In the genomic region with DNA sequence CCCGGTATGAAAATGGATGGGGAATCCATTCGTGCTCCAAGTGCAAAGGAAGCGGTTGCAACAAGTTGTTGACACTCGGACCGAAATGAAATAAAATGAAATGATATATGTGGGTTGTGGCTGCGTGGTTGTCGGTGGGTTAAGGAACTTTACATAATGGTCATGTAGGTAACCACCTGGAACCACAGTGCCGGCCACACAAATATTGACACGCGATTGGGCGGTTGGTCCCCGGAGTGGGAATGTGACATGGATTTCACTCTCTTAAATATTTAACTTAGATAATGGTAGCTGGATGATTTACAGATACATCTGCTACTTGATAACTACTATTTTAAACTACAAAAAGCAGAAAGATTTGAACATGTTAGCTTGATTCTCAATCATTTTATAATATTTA, we compare ENCODE assay signal across 4 fruit fly cellular contexts.
TF ChIP-seq lines count a peak whose summit lies in the region.

No protein-coding gene starts in this region.

- no peak for TF ChIP-seq CTCF in whole organism, embryonic (GFP tag; optimal IDR thresholded peaks at IDR 0.05; lab: Kevin White, UChicago)

TF ChIP-seq in whole organism, embryonic, 481 proteins besides CTCF, POLR2A, EP300 and RAD21 (continues in another document):
- no peak for TF ChIP-seq bcd (GFP tag; optimal IDR thresholded peaks at IDR 0.05; lab: Kevin White, UChicago)
- TF ChIP-seq unpg (GFP tag; optimal IDR thresholded peaks at IDR 0.05; lab: Kevin White, UChicago) = peak; percentile 34
- no peak for TF ChIP-seq ash1 (GFP tag; optimal IDR thresholded peaks at IDR 0.05; lab: Kevin White, UChicago)
- TF ChIP-seq CG12219 (GFP tag; optimal IDR thresholded peaks at IDR 0.05; lab: Kevin White, UChicago) = peak; percentile 43
- no peak for TF ChIP-seq CG17328 (GFP tag; IDR thresholded peaks at IDR 0.05; lab: Robert Waterston, UW)
- TF ChIP-seq CG10654 (GFP tag; optimal IDR thresholded peaks at IDR 0.05; lab: Kevin White, UChicago) = no peak
- TF ChIP-seq B-H1 (GFP tag; IDR thresholded peaks at IDR 0.05; lab: Robert Waterston, UW) = no peak
- no peak for TF ChIP-seq CG12769 (tag; optimal IDR thresholded peaks at IDR 0.05; lab: Kevin White, UChicago)
- no peak for TF ChIP-seq da (GFP tag; optimal IDR thresholded peaks at IDR 0.05; lab: Kevin White, UChicago)
- no peak for TF ChIP-seq so (GFP tag; IDR thresholded peaks at IDR 0.05; lab: Robert Waterston, UW)
- TF ChIP-seq Atf3 (GFP tag; optimal IDR thresholded peaks at IDR 0.05; lab: Kevin White, UChicago) = peak; percentile 8
- no peak for TF ChIP-seq wdn (GFP tag; IDR thresholded peaks at IDR 0.05; lab: Robert Waterston, UW)
- TF ChIP-seq run (tag; optimal IDR thresholded peaks at IDR 0.05; lab: Kevin White, UChicago) = no peak
- TF ChIP-seq CG13624 (GFP tag; optimal IDR thresholded peaks at IDR 0.05; lab: Kevin White, UChicago) = no peak
- no peak for TF ChIP-seq Lpt (GFP tag; optimal IDR thresholded peaks at IDR 0.05; lab: Kevin White, UChicago)
- no peak for TF ChIP-seq pum (GFP tag; optimal IDR thresholded peaks at IDR 0.05; lab: Kevin White, UChicago)
- peak; percentile 65 for TF ChIP-seq MTF-1 (GFP tag; optimal IDR thresholded peaks at IDR 0.05; lab: Kevin White, UChicago; ENCODE audit: borderline replicate concordance)
- no peak for TF ChIP-seq nerfin-2 (GFP tag; IDR thresholded peaks at IDR 0.05; lab: Robert Waterston, UW; ENCODE audit: partially characterized antibody)
- no peak for TF ChIP-seq Abd-B (GFP tag; optimal IDR thresholded peaks at IDR 0.05; lab: Kevin White, UChicago)
- no peak for TF ChIP-seq shn (GFP tag; optimal IDR thresholded peaks at IDR 0.05; lab: Kevin White, UChicago)
- TF ChIP-seq repo (GFP tag; optimal IDR thresholded peaks at IDR 0.05; lab: Kevin White, UChicago) = no peak
- TF ChIP-seq CG9932 (GFP tag; IDR thresholded peaks at IDR 0.05; lab: Robert Waterston, UW) = no peak

TF ChIP-seq in whole organism, prepupa, 60 proteins besides CTCF, POLR2A, EP300 and RAD21 (continues in another document):
- no peak for TF ChIP-seq CG16779 (tag; optimal IDR thresholded peaks at IDR 0.05; lab: Kevin White, UChicago)
- no peak for TF ChIP-seq spab (GFP tag; optimal IDR thresholded peaks at IDR 0.05; lab: Kevin White, UChicago)
- TF ChIP-seq Hr38 (GFP tag; optimal IDR thresholded peaks at IDR 0.05; lab: Kevin White, UChicago) = no peak
- peak; percentile 2 for TF ChIP-seq CG6808 (GFP tag; optimal IDR thresholded peaks at IDR 0.05; lab: Kevin White, UChicago)
- no peak for TF ChIP-seq dac (GFP tag; optimal IDR thresholded peaks at IDR 0.05; lab: Kevin White, UChicago)
- TF ChIP-seq CG15336 (GFP tag; IDR thresholded peaks at IDR 0.05; lab: Robert Waterston, UW) = no peak
- TF ChIP-seq CG1621 (tag; optimal IDR thresholded peaks at IDR 0.05; lab: Kevin White, UChicago) = no peak
- no peak for TF ChIP-seq Smox (GFP tag; optimal IDR thresholded peaks at IDR 0.05; lab: Kevin White, UChicago)
- no peak for TF ChIP-seq Sox102F (GFP tag; optimal IDR thresholded peaks at IDR 0.05; lab: Kevin White, UChicago)
- no peak for TF ChIP-seq Hr39 (GFP tag; optimal IDR thresholded peaks at IDR 0.05; lab: Kevin White, UChicago)
- no peak for TF ChIP-seq CG11902 (GFP tag; optimal IDR thresholded peaks at IDR 0.05; lab: Kevin White, UChicago)
- TF ChIP-seq CG11294 (GFP tag; IDR thresholded peaks at IDR 0.05; lab: Robert Waterston, UW) = no peak
- TF ChIP-seq Blimp-1 (GFP tag; optimal IDR thresholded peaks at IDR 0.05; lab: Kevin White, UChicago) = peak; percentile 26
- no peak for TF ChIP-seq CG3032 (tag; optimal IDR thresholded peaks at IDR 0.05; lab: Kevin White, UChicago)
- no peak for TF ChIP-seq net (GFP tag; optimal IDR thresholded peaks at IDR 0.05; lab: Kevin White, UChicago)
- TF ChIP-seq CG31627 (GFP tag; optimal IDR thresholded peaks at IDR 0.05; lab: Kevin White, UChicago) = no peak
- TF ChIP-seq CG8319 (GFP tag; optimal IDR thresholded peaks at IDR 0.05; lab: Kevin White, UChicago) = no peak
- no peak for TF ChIP-seq svp (GFP tag; lab: Kevin White, UChicago)
- TF ChIP-seq fd85E (GFP tag; optimal IDR thresholded peaks at IDR 0.05; lab: Kevin White, UChicago) = no peak
- no peak for TF ChIP-seq Gug (GFP tag; IDR thresholded peaks at IDR 0.05; lab: Robert Waterston, UW)
- no peak for TF ChIP-seq Sox15 (GFP tag; optimal IDR thresholded peaks at IDR 0.05; lab: Kevin White, UChicago)
- TF ChIP-seq CG4318 (GFP tag; optimal IDR thresholded peaks at IDR 0.05; lab: Kevin White, UChicago) = no peak
- TF ChIP-seq CG10631 (GFP tag; optimal IDR thresholded peaks at IDR 0.05; lab: Kevin White, UChicago) = no peak
- TF ChIP-seq CG9139 (GFP tag; optimal IDR thresholded peaks at IDR 0.05; lab: Kevin White, UChicago) = no peak

TF ChIP-seq in whole organism, pupa, 21 proteins besides CTCF, POLR2A, EP300 and RAD21:
- no peak for TF ChIP-seq CG34367 (tag; optimal IDR thresholded peaks at IDR 0.05; lab: Kevin White, UChicago)
- peak; percentile 26 for TF ChIP-seq Pif1A (GFP tag; optimal IDR thresholded peaks at IDR 0.05; lab: Kevin White, UChicago)
- peak; percentile 24; the same call in 1 of the 3 replicates for TF ChIP-seq CG4496 (GFP tag; IDR thresholded peaks at IDR 0.05; lab: Robert Waterston, UW)

TF ChIP-seq in whole organism, wandering third instar larva, 38 proteins besides CTCF, POLR2A, EP300 and RAD21:
- TF ChIP-seq h (GFP tag; optimal IDR thresholded peaks at IDR 0.05; lab: Kevin White, UChicago) = peak; percentile 43
- no peak for TF ChIP-seq tai (GFP tag; optimal IDR thresholded peaks at IDR 0.05; lab: Kevin White, UChicago)
- TF ChIP-seq Jra (GFP tag; optimal IDR thresholded peaks at IDR 0.05; lab: Kevin White, UChicago) = no peak
- no peak for TF ChIP-seq Rel (GFP tag; optimal IDR thresholded peaks at IDR 0.05; lab: Kevin White, UChicago)
- no peak for TF ChIP-seq Rel (tag; optimal IDR thresholded peaks at IDR 0.05; lab: Kevin White, UChicago)
- no peak for TF ChIP-seq Dfd (GFP tag; optimal IDR thresholded peaks at IDR 0.05; lab: Kevin White, UChicago)
- peak in 1 of 2 experiments; percentile 15 for TF ChIP-seq foxo (GFP tag; optimal IDR thresholded peaks at IDR 0.05; lab: Kevin White, UChicago)
- peak; percentile 12 for TF ChIP-seq Sp1 (GFP tag; optimal IDR thresholded peaks at IDR 0.05; lab: Kevin White, UChicago)
- TF ChIP-seq Hr83 (GFP tag; optimal IDR thresholded peaks at IDR 0.05; lab: Kevin White, UChicago; ENCODE audit: poor library complexity, severe bottlenecking) = peak; percentile 84
- no peak for TF ChIP-seq Hnf4 (GFP tag; optimal IDR thresholded peaks at IDR 0.05; lab: Kevin White, UChicago)
- TF ChIP-seq rgr (GFP tag; optimal IDR thresholded peaks at IDR 0.05; lab: Kevin White, UChicago) = peak; percentile 33
- peak; percentile 31 for TF ChIP-seq br (GFP tag; optimal IDR thresholded peaks at IDR 0.05; lab: Kevin White, UChicago)
- no peak for TF ChIP-seq dsf (GFP tag; optimal IDR thresholded peaks at IDR 0.05; lab: Kevin White, UChicago; ENCODE audit: borderline replicate concordance)
